Fruit fly (Drosophila melanogaster) whole organism, embryonic: Measurements from ENCODE around the gene Ilk.

Source experiments
- CG12659 ChIP-seq: fragments of 200-800 bp; sonication (Bioruptor generic); optimal IDR thresholded peaks from 3 replicates; lab custom pipeline; 2017; ENCODE audit warnings: mild to moderate bottlenecking, missing biosample characterization, missing genetic modification reagents, missing genetic modification characterization
- CG13287 ChIP-seq: fragments of 200-800 bp; sonication (Bioruptor generic); IDR thresholded peaks from 2 replicates; pipeline ENCODE4 v1.3.6; 2022; ENCODE audit warnings: missing biosample characterization, missing genetic modification characterization; ENCODE audit not compliant: partially characterized antibody
- CG15073 ChIP-seq: fragments of 200-800 bp; sonication (Bioruptor generic); optimal IDR thresholded peaks from 2 replicates; lab custom pipeline; 2016; ENCODE audit warnings: missing biosample characterization, missing genetic modification characterization
- CG1647 ChIP-seq: fragments of 200-800 bp; sonication (Bioruptor generic); optimal IDR thresholded peaks from 3 replicates; lab custom pipeline; 2016; ENCODE audit warnings: missing biosample characterization, missing genetic modification characterization
- CG17361 ChIP-seq: fragments of 200-800 bp; sonication (Bioruptor generic); IDR thresholded peaks from 3 replicates; pipeline ENCODE4 v1.3.6; 2022; ENCODE audit warnings: missing biosample characterization, missing genetic modification characterization
- CG1792 ChIP-seq: fragments of 200-800 bp; sonication (Bioruptor generic); optimal IDR thresholded peaks from 2 replicates; lab custom pipeline; 2016; ENCODE audit warnings: missing biosample characterization, missing genetic modification characterization
- CG2202 ChIP-seq: fragments of 200-800 bp; sonication (Bioruptor generic); optimal IDR thresholded peaks from 2 replicates; lab custom pipeline; 2018; ENCODE audit warnings: missing biosample characterization, mild to moderate bottlenecking, missing genetic modification characterization
- CG34224 ChIP-seq: fragments of 200-800 bp; sonication (Bioruptor generic); IDR thresholded peaks from 3 replicates; pipeline ENCODE4 v1.3.6; 2022; ENCODE audit warnings: missing biosample characterization, missing genetic modification characterization; ENCODE audit not compliant: partially characterized antibody
- CG34422 ChIP-seq: fragments of 200-800 bp; sonication (Bioruptor generic); IDR thresholded peaks from 3 replicates; pipeline ENCODE4 v1.3.6; 2022; ENCODE audit warnings: missing biosample characterization, missing genetic modification characterization
- D19A ChIP-seq: fragments of 200-800 bp; optimal IDR thresholded peaks from 3 replicates; lab custom pipeline; 2019; ENCODE audit warnings: missing biosample characterization, mild to moderate bottlenecking, missing genetic modification characterization, moderate library complexity
- Dll ChIP-seq: fragments of 200-800 bp; sonication (Bioruptor generic); IDR thresholded peaks from 4 replicates; pipeline ENCODE4 v1.3.6; 2022; ENCODE audit warnings: missing biosample characterization, missing genetic modification characterization; ENCODE audit not compliant: partially characterized antibody
- Dp ChIP-seq: fragments of 200-800 bp; sonication (Bioruptor generic); optimal IDR thresholded peaks from 2 replicates; lab custom pipeline; 2018; ENCODE audit warnings: missing biosample characterization, mild to moderate bottlenecking, missing genetic modification characterization, moderate library complexity
- Elba2 ChIP-seq: fragments of 200-800 bp; sonication (Bioruptor generic); optimal IDR thresholded peaks from 3 replicates; lab custom pipeline; 2016; ENCODE audit warnings: missing biosample characterization, missing genetic modification characterization
- Lhr ChIP-seq: fragments of 200-800 bp; sonication (Bioruptor generic); optimal IDR thresholded peaks from 3 replicates; lab custom pipeline; 2017; ENCODE audit warnings: mild to moderate bottlenecking, missing biosample characterization, missing genetic modification reagents, missing genetic modification characterization
- MBD-R2 ChIP-seq: fragments of 200-800 bp; sonication (Bioruptor generic); IDR thresholded peaks from 2 replicates; pipeline ENCODE4 v1.3.6; 2022; ENCODE audit warnings: missing biosample characterization, missing genetic modification characterization
- NFAT ChIP-seq: fragments of 200-800 bp; sonication (Bioruptor generic); IDR thresholded peaks from 2 replicates; pipeline ENCODE4 v1.3.6; 2022; ENCODE audit warnings: missing biosample characterization, missing genetic modification characterization
- Pdp1 ChIP-seq, 2 experiments: fragments of 200-800 bp; sonication (Bioruptor generic); optimal IDR thresholded peaks; 3 replicates each; lab custom pipeline; 2016; ENCODE audit warnings: missing biosample characterization in 2 of 2, missing genetic modification characterization in 2 of 2, mild to moderate bottlenecking in 1 of 2, moderate library complexity in 1 of 2
- bab2 ChIP-seq: fragments of 200-800 bp; sonication (Bioruptor generic); optimal IDR thresholded peaks from 2 replicates; lab custom pipeline; 2016; ENCODE audit warnings: missing biosample characterization, missing genetic modification characterization
- gfzf ChIP-seq: fragments of 200-800 bp; sonication (Bioruptor generic); optimal IDR thresholded peaks from 2 replicates; lab custom pipeline; 2016; ENCODE audit warnings: missing biosample characterization, mild to moderate bottlenecking, missing genetic modification characterization, moderate library complexity
- insv ChIP-seq, 2 experiments: fragments of 200-800 bp; sonication (Bioruptor generic); optimal IDR thresholded peaks; 3 replicates each; lab custom pipeline; 2016 to 2018; ENCODE audit warnings: missing biosample characterization in 2 of 2, missing genetic modification characterization in 2 of 2
- mirr ChIP-seq: fragments of 200-800 bp; sonication (Bioruptor generic); optimal IDR thresholded peaks from 3 replicates; lab custom pipeline; 2018; ENCODE audit warnings: missing biosample characterization, mild to moderate bottlenecking, missing genetic modification characterization
- peb ChIP-seq: fragments of 200-800 bp; sonication (Bioruptor generic); IDR thresholded peaks from 2 replicates; pipeline ENCODE4 v1.3.6; 2022; ENCODE audit warnings: missing biosample characterization, missing genetic modification characterization
- sr ChIP-seq: fragments of 200-800 bp; sonication (Bioruptor generic); IDR thresholded peaks from 3 replicates; pipeline ENCODE4 v1.3.6; 2022; ENCODE audit warnings: missing biosample characterization, missing genetic modification characterization
- stwl ChIP-seq: fragments of 200-800 bp; sonication (Bioruptor generic); optimal IDR thresholded peaks from 3 replicates; lab custom pipeline; 2018; ENCODE audit warnings: missing biosample characterization, mild to moderate bottlenecking, missing genetic modification characterization, moderate library complexity
- unc-4 ChIP-seq: fragments of 200-800 bp; sonication (Bioruptor generic); IDR thresholded peaks from 2 replicates; pipeline ENCODE4 v1.3.6; 2022; ENCODE audit warnings: missing biosample characterization, missing genetic modification characterization; ENCODE audit not compliant: partially characterized antibody

Ilk gene

dm6 chr3L:21267862-21268385 is 51.2 kb downstream of the Ilk start, which contains the start of gene CG9391 (continued):
- TF ChIP-seq Dll (GFP tag; lab: Robert Waterston, UW) (0 out of 4 replicates have a peak, but pooled peaks have one; percentile 14), peb (GFP tag; lab: Robert Waterston, UW) (no peak), Lhr (GFP tag; lab: Kevin White, UChicago) (peak; percentile 27), CG2202 (tag; lab: Kevin White, UChicago) (no peak), sr (no peak), mirr (no peak), NFAT (GFP tag; lab: Robert Waterston, UW) (no peak), CG12659 (GFP tag; lab: Kevin White, UChicago) (peak; percentile 4), CG17361 (GFP tag; lab: Robert Waterston, UW) (0 out of 3 replicates have a peak, but pooled peaks have one; percentile 10), CG13287 (GFP tag; lab: Robert Waterston, UW) (peak; percentile 7; the same call in 1 of the 2 replicates), CG34224 (GFP tag; lab: Robert Waterston, UW) (no peak), Dp (peak; percentile 36), stwl (tag; lab: Kevin White, UChicago) (peak; percentile 51), CG1647 (GFP tag; lab: Kevin White, UChicago) (no peak), unc-4 (GFP tag; lab: Robert Waterston, UW) (no peak), gfzf (GFP tag; lab: Kevin White, UChicago) (peak; percentile 68), Pdp1 (GFP tag; optimal IDR thresholded peaks at IDR 0.05; lab: Kevin White, UChicago) (peak in 1 of 2 experiments; percentile 68), insv (GFP tag; optimal IDR thresholded peaks at IDR 0.05; lab: Kevin White, UChicago) (peak in 1 of 2 experiments; percentile 80), MBD-R2 (peak; percentile 66), Elba2 (GFP tag; lab: Kevin White, UChicago) (peak; percentile 40), D19A (tag; lab: Kevin White, UChicago) (no peak), CG1792 (GFP tag; lab: Kevin White, UChicago) (no peak), bab2 (no peak), CG34422 (no peak), CG15073 (GFP tag; lab: Kevin White, UChicago) (no peak)
